Fruit fly (Drosophila melanogaster): ENCODE measurements around the gene Acox3.

The Acox3 gene

DNA sequence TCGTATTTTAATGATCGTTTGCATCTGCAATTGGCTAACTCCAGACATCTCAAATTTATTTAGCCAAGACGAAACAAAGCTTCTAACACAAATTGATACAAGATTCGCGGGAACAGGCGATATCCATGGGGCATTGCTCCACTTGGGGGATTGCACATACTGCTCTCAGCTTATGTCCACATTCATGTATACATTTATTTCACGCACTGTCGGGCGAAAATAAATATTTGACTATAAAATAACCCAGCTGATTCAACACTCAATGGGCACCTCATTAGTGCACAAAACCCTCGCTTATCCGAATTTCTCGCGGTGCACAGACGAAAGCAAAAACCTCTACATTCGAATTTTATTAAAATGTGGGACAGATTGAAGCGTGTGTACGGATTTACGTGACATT is 13.3 kb upstream of the Acox3 start (continued):
- peak; percentile 56 for TF ChIP-seq CG12219 (GFP tag; optimal IDR thresholded peaks at IDR 0.05)
- no peak for TF ChIP-seq aop (GFP tag; IDR thresholded peaks at IDR 0.05)
- no peak for TF ChIP-seq Dll (GFP tag; IDR thresholded peaks at IDR 0.05; ENCODE audit: partially characterized antibody)
- TF ChIP-seq tx (GFP tag; optimal IDR thresholded peaks at IDR 0.05) = no peak
- no peak for TF ChIP-seq nom (GFP tag; optimal IDR thresholded peaks at IDR 0.05)
- no peak for TF ChIP-seq Ssrp (tag; optimal IDR thresholded peaks at IDR 0.05)
- TF ChIP-seq CG2875 (GFP tag; optimal IDR thresholded peaks at IDR 0.05) = peak; percentile 71
- peak; percentile 58 for TF ChIP-seq CG5180 (GFP tag; optimal IDR thresholded peaks at IDR 0.05)
- peak; percentile 48 for TF ChIP-seq CG13424 (tag; optimal IDR thresholded peaks at IDR 0.05)
- TF ChIP-seq CG31388 (GFP tag; optimal IDR thresholded peaks at IDR 0.05) = no peak
- TF ChIP-seq CG1647 (GFP tag; optimal IDR thresholded peaks at IDR 0.05) = no peak
- peak; percentile 8 for TF ChIP-seq CG10654 (GFP tag; optimal IDR thresholded peaks at IDR 0.05)
- TF ChIP-seq CG7372 (GFP tag; IDR thresholded peaks at IDR 0.05) = no peak
- TF ChIP-seq otp (GFP tag; IDR thresholded peaks at IDR 0.05) = no peak
- no peak for TF ChIP-seq CG18619 (GFP tag; optimal IDR thresholded peaks at IDR 0.05)
- peak; percentile 54 for TF ChIP-seq CG17568 (GFP tag; optimal IDR thresholded peaks at IDR 0.05)
- TF ChIP-seq CG8281 (tag; optimal IDR thresholded peaks at IDR 0.05) = peak; percentile 25
- no peak for TF ChIP-seq CG12391 (tag; optimal IDR thresholded peaks at IDR 0.05)
- TF ChIP-seq ab (GFP tag; optimal IDR thresholded peaks at IDR 0.05) = no peak
- peak; percentile 84 for TF ChIP-seq Med (GFP tag)
- peak; percentile 26 for TF ChIP-seq CG10209 (GFP tag; optimal IDR thresholded peaks at IDR 0.05)
- TF ChIP-seq zf30C (GFP tag; optimal IDR thresholded peaks at IDR 0.05) = peak; percentile 18
- no peak for TF ChIP-seq Lpt (GFP tag; optimal IDR thresholded peaks at IDR 0.05)
- no peak for TF ChIP-seq CG16813 (GFP tag; IDR thresholded peaks at IDR 0.05; ENCODE audit: partially characterized antibody)
- peak; percentile 0 for TF ChIP-seq CG9817 (tag; optimal IDR thresholded peaks at IDR 0.05)
- TF ChIP-seq CG12659 (GFP tag; optimal IDR thresholded peaks at IDR 0.05) = peak; percentile 18
- TF ChIP-seq stc (GFP tag; IDR thresholded peaks at IDR 0.05) = peak; percentile 43; the same call in 1 of the 2 replicates
- TF ChIP-seq Six4 (GFP tag; optimal IDR thresholded peaks at IDR 0.05) = no peak
- peak; percentile 18 for TF ChIP-seq Sry-β (GFP tag; optimal IDR thresholded peaks at IDR 0.05)
- TF ChIP-seq HLH4C (GFP tag; IDR thresholded peaks at IDR 0.05; ENCODE audit: partially characterized antibody) = no peak
- TF ChIP-seq twi (tag; optimal IDR thresholded peaks at IDR 0.05) = no peak
- TF ChIP-seq toy (GFP tag; IDR thresholded peaks at IDR 0.05) = no peak
- no peak for TF ChIP-seq cwo (GFP tag; optimal IDR thresholded peaks at IDR 0.05)
- TF ChIP-seq h (optimal IDR thresholded peaks at IDR 0.05) = no peak
- no peak for TF ChIP-seq wdn (GFP tag; IDR thresholded peaks at IDR 0.05)
- no peak for TF ChIP-seq Bdp1 (GFP tag; optimal IDR thresholded peaks at IDR 0.05)
- no peak for TF ChIP-seq Bteb2 (GFP tag; optimal IDR thresholded peaks at IDR 0.05)
- peak; percentile 35 for TF ChIP-seq CG6854 (GFP tag; optimal IDR thresholded peaks at IDR 0.05)
- peak; percentile 16 for TF ChIP-seq CG7839 (tag; optimal IDR thresholded peaks at IDR 0.05)
- TF ChIP-seq Xrp1 (GFP tag; IDR thresholded peaks at IDR 0.05) = peak; percentile 63
- TF ChIP-seq CG3838 (GFP tag; optimal IDR thresholded peaks at IDR 0.05) = no peak
- TF ChIP-seq CG7271 (tag; optimal IDR thresholded peaks at IDR 0.05) = no peak
- peak; percentile 25 for TF ChIP-seq CG9727 (GFP tag; optimal IDR thresholded peaks at IDR 0.05)
- no peak for TF ChIP-seq CG1832 (GFP tag; optimal IDR thresholded peaks at IDR 0.05)
- peak; percentile 59 for TF ChIP-seq BtbVII (GFP tag; optimal IDR thresholded peaks at IDR 0.05)
- no peak for TF ChIP-seq CG10147 (GFP tag; optimal IDR thresholded peaks at IDR 0.05)
- no peak for TF ChIP-seq CG11247 (GFP tag; IDR thresholded peaks at IDR 0.05)
- TF ChIP-seq Nf-YC (tag; optimal IDR thresholded peaks at IDR 0.05) = no peak
- no peak for TF ChIP-seq CG10321 (GFP tag; IDR thresholded peaks at IDR 0.05)
- TF ChIP-seq CTCF (GFP tag; optimal IDR thresholded peaks at IDR 0.05) = peak; percentile 10
- TF ChIP-seq CG18764 (GFP tag; optimal IDR thresholded peaks at IDR 0.05) = no peak
- TF ChIP-seq CG13894 (tag; optimal IDR thresholded peaks at IDR 0.05) = no peak

Data from whole organism, embryonic.